Fruit fly (Drosophila melanogaster): Measurements from ENCODE around the gene CG10600.

Gene CG10600

DNA sequence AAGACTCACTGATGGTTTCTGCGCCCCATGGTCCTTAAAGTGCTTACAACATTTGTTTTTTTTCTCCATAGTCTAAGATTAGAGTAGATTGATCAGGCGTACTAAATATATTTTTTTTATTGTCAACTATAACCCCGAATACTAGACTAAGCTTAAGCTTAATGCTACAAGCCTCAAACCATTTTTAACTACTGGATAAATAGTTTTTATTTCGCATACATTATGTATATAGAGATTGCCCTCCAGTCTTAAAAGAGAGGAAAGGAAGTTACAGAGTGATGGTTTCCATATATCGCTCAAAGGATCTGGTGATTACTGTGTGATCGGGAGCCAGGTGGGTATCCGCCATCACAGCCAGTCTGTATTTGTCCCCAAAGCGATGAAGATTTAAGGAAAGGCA lies 1.7 kb upstream of the CG10600 start, which contains the start of gene CG31752:
Gene CG31752, minus strand, starts transcription at position 101 of the 400 bp plus-strand sequence.
- TF ChIP-seq Dip2 (GFP tag; IDR thresholded peaks at IDR 0.05) (no peak), sima (GFP tag; optimal IDR thresholded peaks at IDR 0.05) (no peak), her (GFP tag; optimal IDR thresholded peaks at IDR 0.05) (no peak), ind (GFP tag; optimal IDR thresholded peaks at IDR 0.05) (no peak), NC2α (GFP tag; optimal IDR thresholded peaks at IDR 0.05) (no peak), Vsx1 (GFP tag; optimal IDR thresholded peaks at IDR 0.05) (no peak), dati (GFP tag; IDR thresholded peaks at IDR 0.05) (no peak), Hsf (GFP tag; optimal IDR thresholded peaks at IDR 0.05) (no peak), pros (GFP tag; optimal IDR thresholded peaks at IDR 0.05) (no peak), croc (GFP tag; conservative IDR thresholded peaks at IDR 0.05) (no peak), so (GFP tag; IDR thresholded peaks at IDR 0.05) (no peak), hkb (optimal IDR thresholded peaks at IDR 0.05) (no peak), hkb (GFP tag; IDR thresholded peaks at IDR 0.05) (no peak), CG30403 (GFP tag; optimal IDR thresholded peaks at IDR 0.05) (no peak), CG9727 (GFP tag; optimal IDR thresholded peaks at IDR 0.05) (no peak), CG4404 (GFP tag; IDR thresholded peaks at IDR 0.05) (no peak)

DNA sequence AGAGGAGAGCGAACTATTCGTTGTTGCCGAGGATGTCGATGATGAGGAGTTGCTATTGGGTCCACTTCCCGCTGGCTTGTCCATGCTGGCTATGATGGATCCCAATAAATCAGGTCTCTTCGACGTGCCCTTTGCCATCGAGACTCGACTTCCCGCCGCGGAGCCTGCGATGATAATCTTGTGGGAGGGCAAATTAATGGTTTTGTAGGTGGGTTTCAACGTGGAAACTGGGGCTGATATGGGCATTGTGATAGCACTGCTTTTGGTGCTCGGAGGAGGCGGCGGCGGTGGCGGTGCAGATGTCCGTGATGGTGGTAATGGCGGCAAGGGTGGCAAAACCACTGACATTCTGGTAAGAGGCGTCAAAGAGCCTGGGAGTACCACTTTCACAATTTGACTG lies 5.0 kb downstream of the CG10600 start:
- TF ChIP-seq CG3847 (GFP tag; IDR thresholded peaks at IDR 0.05): no peak
- TF ChIP-seq Ets65A (GFP tag): peak; percentile 55

DNA sequence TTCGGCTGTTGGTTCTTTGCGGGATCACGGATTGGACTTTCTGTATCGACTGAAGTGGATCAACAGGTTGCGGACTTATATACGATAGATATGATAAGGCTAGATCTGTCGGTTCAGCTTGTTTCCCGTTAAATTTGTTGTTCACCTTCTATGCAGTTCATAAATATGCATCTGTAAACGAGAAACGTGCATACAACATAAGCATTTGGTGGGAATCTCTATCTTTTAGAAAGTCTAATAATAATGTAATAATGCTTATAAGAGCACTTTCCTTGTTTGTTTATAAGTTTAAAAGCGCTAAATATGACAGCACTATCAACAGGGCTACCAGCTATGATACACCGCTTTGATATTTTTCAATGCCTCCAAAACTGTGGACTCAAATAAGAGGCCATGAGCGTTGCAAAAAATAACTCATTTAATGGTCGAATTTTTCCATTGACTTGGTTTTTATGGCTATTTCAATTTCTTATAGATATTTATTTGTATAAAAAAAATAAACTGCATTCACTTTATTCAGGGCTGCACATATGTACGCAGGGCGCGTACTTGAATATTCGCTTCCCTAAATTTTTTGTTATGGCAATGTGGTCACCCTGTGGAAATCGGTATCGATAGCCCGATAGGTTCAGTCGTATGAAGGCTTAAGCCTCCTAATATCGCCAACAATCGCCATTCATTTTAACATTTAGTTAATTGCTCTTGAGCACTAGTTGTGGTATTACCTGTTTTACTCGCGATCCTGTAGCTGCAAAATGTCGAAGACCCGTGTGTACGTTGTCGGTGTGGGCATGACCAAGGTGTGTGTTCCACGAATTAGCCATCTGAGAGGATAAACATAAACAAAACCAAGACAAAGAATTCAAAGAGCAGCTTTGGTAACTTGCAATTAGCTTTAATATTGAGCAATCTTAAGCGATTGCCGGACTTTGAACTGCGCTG lies 8.6 kb downstream of the CG10600 start, which contains the start of the genes CG17597 and ScpX:
Gene CG17597, minus strand, starts transcription at position 567 of the 942 bp plus-strand sequence.
Gene ScpX, plus strand, starts transcription at position 643 of the 942 bp plus-strand sequence.
- TF ChIP-seq CG6689 (GFP tag; IDR thresholded peaks at IDR 0.05) (peak; percentile 62), NFAT (GFP tag; IDR thresholded peaks at IDR 0.05) (no peak; the same call in 1 of the 2 replicates), Ada2b (GFP tag; IDR thresholded peaks at IDR 0.05) (peak; percentile 51), Atf3 (GFP tag; optimal IDR thresholded peaks at IDR 0.05) (peak; percentile 55), knrl (GFP tag; IDR thresholded peaks at IDR 0.05; ENCODE audit: partially characterized antibody) (peak; percentile 76), gfzf (GFP tag; optimal IDR thresholded peaks at IDR 0.05) (peak; percentile 13), cad (GFP tag; optimal IDR thresholded peaks at IDR 0.05) (peak; percentile 82), Jarid2 (GFP tag; optimal IDR thresholded peaks at IDR 0.05) (no peak), tap (tag; optimal IDR thresholded peaks at IDR 0.05) (no peak), disco-r (GFP tag; optimal IDR thresholded peaks at IDR 0.05) (peak; percentile 28), sim (GFP tag; IDR thresholded peaks at IDR 0.05) (no peak), zfh1 (GFP tag; IDR thresholded peaks at IDR 0.05) (peak; percentile 55; the same call in 2 of the 3 replicates), Pdp1 (GFP tag; optimal IDR thresholded peaks at IDR 0.05) (peak; percentile 50 to 74), lilli (GFP tag; optimal IDR thresholded peaks at IDR 0.05) (peak; percentile 78), wor (GFP tag; IDR thresholded peaks at IDR 0.05) (0 out of 2 replicates have a peak, but pooled peaks have one; percentile 21), fu2 (GFP tag; optimal IDR thresholded peaks at IDR 0.05) (peak; percentile 41), CG8478 (optimal IDR thresholded peaks at IDR 0.05) (no peak), grn (GFP tag; optimal IDR thresholded peaks at IDR 0.05) (peak; percentile 88), run (tag; optimal IDR thresholded peaks at IDR 0.05) (no peak), CG15269 (tag; optimal IDR thresholded peaks at IDR 0.05) (peak; percentile 70), ham (GFP tag; IDR thresholded peaks at IDR 0.05) (no peak), CG7928 (GFP tag; optimal IDR thresholded peaks at IDR 0.05) (peak; percentile 99), jumu (GFP tag; optimal IDR thresholded peaks at IDR 0.05) (peak; percentile 75), crc (GFP tag; optimal IDR thresholded peaks at IDR 0.05) (peak; percentile 25), YL-1 (GFP tag; optimal IDR thresholded peaks at IDR 0.05) (peak; percentile 56), eyg (GFP tag; optimal IDR thresholded peaks at IDR 0.05) (peak; percentile 38), danr (GFP tag; IDR thresholded peaks at IDR 0.05) (0 out of 2 replicates have a peak, but pooled peaks have one; percentile 36), Dip2 (GFP tag; IDR thresholded peaks at IDR 0.05) (no peak), luna (GFP tag; optimal IDR thresholded peaks at IDR 0.05) (no peak), CG2889 (GFP tag; IDR thresholded peaks at IDR 0.05) (no peak), jigr1 (GFP tag; IDR thresholded peaks at IDR 0.05) (no peak), tx (GFP tag; optimal IDR thresholded peaks at IDR 0.05) (peak; percentile 32)

All from whole organism, embryonic.